Worm (Caenorhabditis elegans) whole organism, L4 larva: ENCODE results near the gene srpa-68.
A peak's percentile ranks its signal among the peaks of the same experiment; 100 is the strongest.

Experiments
- F26F4.8 ChIP-seq: fragments of 200-800 bp; sonication (Bioruptor generic); conservative IDR thresholded peaks from 2 replicates; pipeline ENCODE4 v1.3.6; 2022; ENCODE audit warnings: missing genetic modification characterization, missing compliant biosample characterization
- F37D6.2 ChIP-seq: sonication (generic microtip); optimal IDR thresholded peaks from 2 replicates; lab custom pipeline; 2016; ENCODE audit warnings: mild to moderate bottlenecking, missing genetic modification characterization, missing compliant biosample characterization
- F44E2.7 ChIP-seq: fragments of 200-800 bp; sonication (Bioruptor generic); IDR thresholded peaks from 2 replicates; pipeline ENCODE4 v2.1.2; 2022; ENCODE audit warnings: missing genetic modification characterization, missing compliant biosample characterization
- F49E8.2 ChIP-seq: sonication (generic microtip); optimal IDR thresholded peaks from 2 replicates; lab custom pipeline; 2016; ENCODE audit warnings: missing compliant biosample characterization, mild to moderate bottlenecking, missing genetic modification characterization, borderline replicate concordance
- Y48G9A.11 ChIP-seq: fragments of 200-800 bp; sonication (Bioruptor generic); IDR thresholded peaks from 2 replicates; pipeline ENCODE4 v1.3.6; 2022; ENCODE audit warnings: missing genetic modification reagents, missing genetic modification characterization, missing compliant biosample characterization
- aha-1 ChIP-seq: fragments of 150-350 bp; peaks from one replicate; lab custom pipeline; 2014; ENCODE audit warnings: missing biosample characterization, missing genetic modification characterization
- arid-1 ChIP-seq: fragments of 200-800 bp; sonication (Bioruptor generic); conservative IDR thresholded peaks from 2 replicates; pipeline ENCODE4 v1.3.6; 2022; ENCODE audit warnings: missing genetic modification reagents, missing genetic modification characterization, missing compliant biosample characterization
- ceh-32 ChIP-seq: sonication (generic microtip); optimal IDR thresholded peaks from 2 replicates; lab custom pipeline; 2016; ENCODE audit warnings: mild to moderate bottlenecking, missing genetic modification characterization, missing compliant biosample characterization; ENCODE audit not compliant: poor library complexity
- ceh-44 ChIP-seq: fragments of 200-800 bp; sonication (Bioruptor generic); IDR thresholded peaks from 2 replicates; pipeline ENCODE4 v1.3.6; 2022; ENCODE audit warnings: missing genetic modification reagents, missing genetic modification characterization, missing compliant biosample characterization
- ctbp-1 ChIP-seq: fragments of 200-800 bp; sonication (Bioruptor generic); IDR thresholded peaks from 2 replicates; pipeline ENCODE4 v1.3.6; 2022; ENCODE audit warnings: missing genetic modification reagents, missing genetic modification characterization, missing compliant biosample characterization
- daf-16 ChIP-seq, 3 experiments: sonication (generic microtip); optimal IDR thresholded peaks; 2 replicates each; lab custom pipeline; 2016 to 2017; ENCODE audit warnings: missing genetic modification characterization in 3 of 3, missing genetic modification reagents in 3 of 3, mild to moderate bottlenecking in 2 of 3, missing compliant biosample characterization in 2 of 3, missing biosample characterization in 1 of 3, moderate library complexity in 1 of 3
- dpl-1 ChIP-seq: fragments of 150-350 bp; optimal IDR thresholded peaks from 2 replicates; lab custom pipeline; 2014; ENCODE audit warnings: missing biosample characterization, missing genetic modification reagents, missing genetic modification characterization
- duxl-1 ChIP-seq: sonication (generic microtip); optimal IDR thresholded peaks from 2 replicates; lab custom pipeline; 2016; ENCODE audit warnings: mild to moderate bottlenecking, missing genetic modification characterization, moderate library complexity, missing compliant biosample characterization; ENCODE audit not compliant: poor library complexity
- hlh-30 ChIP-seq: sonication (generic microtip); optimal IDR thresholded peaks from 2 replicates; lab custom pipeline; 2017; ENCODE audit warnings: antibody characterized with exemption, mild to moderate bottlenecking, missing genetic modification characterization, missing compliant biosample characterization; ENCODE audit not compliant: insufficient read depth
- jun-1 ChIP-seq: fragments of 150-350 bp; optimal IDR thresholded peaks from 2 replicates; lab custom pipeline; 2014; ENCODE audit warnings: missing biosample characterization, missing genetic modification reagents, missing genetic modification characterization
- lin-15B ChIP-seq: fragments of 150-350 bp; sonication (generic microtip); optimal IDR thresholded peaks from 3 replicates; lab custom pipeline; 2014; ENCODE audit warnings: missing biosample characterization, missing genetic modification characterization
- lin-38 ChIP-seq: fragments of 200-800 bp; sonication (Bioruptor generic); IDR thresholded peaks from 2 replicates; pipeline ENCODE4 v1.3.6; 2022; ENCODE audit warnings: missing genetic modification reagents, missing genetic modification characterization, missing compliant biosample characterization
- mdl-1 ChIP-seq, 2 experiments: fragments of 150-350 bp in 1 of 2; sonication (generic microtip) in 1 of 2; optimal IDR thresholded peaks; 2 replicates each; lab custom pipeline; 2014 to 2017; ENCODE audit warnings: missing biosample characterization in 2 of 2, missing genetic modification characterization in 2 of 2
- mes-2 ChIP-seq: sonication (generic microtip); optimal IDR thresholded peaks from 2 replicates; lab custom pipeline; 2016; ENCODE audit warnings: missing genotype, mild to moderate bottlenecking, missing genetic modification characterization, missing compliant biosample characterization; ENCODE audit not compliant: poor library complexity, severe bottlenecking
- nhr-11 ChIP-seq: fragments of 150-350 bp; optimal IDR thresholded peaks from 2 replicates; lab custom pipeline; 2014; ENCODE audit warnings: missing biosample characterization, missing genetic modification characterization
- nhr-28 ChIP-seq: fragments of 150-350 bp; optimal IDR thresholded peaks from 2 replicates; lab custom pipeline; 2014; ENCODE audit warnings: missing biosample characterization, missing genetic modification characterization
- nhr-48 ChIP-seq: sonication (generic microtip); optimal IDR thresholded peaks from 2 replicates; lab custom pipeline; 2016; ENCODE audit warnings: mild to moderate bottlenecking, missing genetic modification characterization, missing compliant biosample characterization
- nhr-76 ChIP-seq: fragments of 150-350 bp; optimal IDR thresholded peaks from 2 replicates; lab custom pipeline; 2014; ENCODE audit warnings: missing biosample characterization, missing genetic modification characterization
- php-3 ChIP-seq: fragments of 200-800 bp; sonication (Bioruptor generic); IDR thresholded peaks from 2 replicates; pipeline ENCODE4 v1.3.6; 2022; ENCODE audit warnings: missing genetic modification reagents, missing genetic modification characterization, missing compliant biosample characterization
- snpc-1.2 ChIP-seq: fragments of 200-800 bp; sonication (Bioruptor generic); IDR thresholded peaks from 2 replicates; pipeline ENCODE4 v1.3.6; 2022; ENCODE audit warnings: missing genetic modification reagents, missing genetic modification characterization, missing compliant biosample characterization
- spr-1 ChIP-seq: sonication (generic microtip); optimal IDR thresholded peaks from 2 replicates; lab custom pipeline; 2016; ENCODE audit warnings: mild to moderate bottlenecking, missing genetic modification characterization, missing compliant biosample characterization
- spr-3 ChIP-seq: fragments of 200-800 bp; sonication (Bioruptor generic); optimal IDR thresholded peaks from 2 replicates; lab custom pipeline; 2018; ENCODE audit warnings: mild to moderate bottlenecking, missing genetic modification characterization, missing compliant biosample characterization
- unc-62 ChIP-seq, 3 experiments: fragments of 150-350 bp in 1 of 3; sonication (generic microtip); optimal IDR thresholded peaks in 2 of 3; peaks in 1 of 3; 1 replicate in 1 of 3; 2 replicates in 2 of 3; lab custom pipeline; 2014 to 2017; ENCODE audit warnings: missing biosample characterization in 3 of 3, missing genetic modification characterization in 3 of 3, missing genetic modification reagents in 3 of 3, missing genotype in 1 of 3
- zag-1 ChIP-seq: fragments of 150-350 bp; optimal IDR thresholded peaks from 2 replicates; lab custom pipeline; 2014; ENCODE audit warnings: missing biosample characterization, missing genetic modification characterization
- zip-2 ChIP-seq: fragments of 150-350 bp; optimal IDR thresholded peaks from 2 replicates; lab custom pipeline; 2014; ENCODE audit warnings: missing biosample characterization, missing genetic modification characterization
- ztf-11 ChIP-seq: fragments of 150-350 bp; optimal IDR thresholded peaks from 2 replicates; lab custom pipeline; 2014; ENCODE audit warnings: missing biosample characterization, missing genetic modification characterization

Gene srpa-68

DNA sequence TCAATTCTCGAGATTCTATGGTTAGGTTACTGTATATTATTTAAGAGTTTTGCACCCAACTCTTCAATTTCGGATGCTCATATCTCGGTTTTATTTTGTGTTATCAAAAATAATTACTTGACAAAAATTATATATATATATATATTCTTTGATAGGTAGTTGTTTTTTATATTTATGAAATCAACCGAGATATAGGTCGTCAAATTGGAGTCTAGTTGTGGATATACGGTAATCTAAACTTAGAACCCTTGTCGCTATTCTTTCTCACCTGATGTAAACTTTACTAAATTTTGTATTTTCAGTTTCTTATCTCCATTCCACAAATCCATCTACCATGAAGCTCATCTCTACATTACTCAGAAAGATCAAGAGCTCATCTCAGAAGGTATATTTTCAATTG, 8.3 kb downstream of the srpa-68 start, which contains the start of gene F55C5.10:
Gene F55C5.10, plus strand, starts transcription at position 301 of the 400 bp plus-strand sequence.
- no peak for TF ChIP-seq spr-1 (tag; lab: Kevin White, UChicago)
- peak in 1 of 2 experiments; percentile 27 for TF ChIP-seq unc-62 (GFP tag; optimal IDR thresholded peaks at IDR 0.05 in 1 of 2; lab: Kevin White, UChicago)
- TF ChIP-seq unc-62 (tag; optimal IDR thresholded peaks at IDR 0.05; lab: Kevin White, UChicago): no peak
- TF ChIP-seq nhr-76 (tag; lab: Kevin White, UChicago): no peak
- TF ChIP-seq, all 104 proteins: peak for 1

DNA sequence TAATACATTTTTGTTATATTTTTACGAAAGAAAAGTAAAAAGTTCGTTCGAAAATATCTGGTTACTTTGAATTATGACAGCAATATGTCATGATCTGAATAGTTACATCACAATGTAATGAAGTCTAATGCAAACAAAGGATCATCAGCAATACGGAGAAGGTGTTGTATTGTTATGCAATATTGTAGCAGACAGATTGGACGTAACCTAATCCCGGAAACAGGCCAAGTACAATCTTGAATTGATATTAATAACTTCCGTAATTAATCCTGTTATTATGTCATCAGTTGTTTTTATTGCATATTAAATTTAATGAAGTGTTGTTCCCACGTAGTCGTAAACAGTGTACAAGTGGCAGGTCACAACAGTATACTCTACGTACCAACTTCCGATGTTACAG, 9.9 kb downstream of the srpa-68 start:
- TF ChIP-seq ztf-11 (tag; lab: Kevin White, UChicago) (no peak), F26F4.8 (GFP tag; lab: Robert Waterston, UW) (no peak), unc-62 (GFP tag; optimal IDR thresholded peaks at IDR 0.05 in 1 of 2; lab: Kevin White, UChicago) (peak in 1 of 2 experiments; percentile 34), unc-62 (tag; optimal IDR thresholded peaks at IDR 0.05; lab: Kevin White, UChicago) (no peak), lin-15B (tag; lab: Kevin White, UChicago) (no peak), ctbp-1 (GFP tag; lab: Robert Waterston, UW) (no peak), nhr-28 (tag; lab: Kevin White, UChicago) (no peak), F37D6.2 (no peak), Y48G9A.11 (GFP tag; lab: Robert Waterston, UW) (no peak), duxl-1 (tag; lab: Kevin White, UChicago) (no peak)

DNA sequence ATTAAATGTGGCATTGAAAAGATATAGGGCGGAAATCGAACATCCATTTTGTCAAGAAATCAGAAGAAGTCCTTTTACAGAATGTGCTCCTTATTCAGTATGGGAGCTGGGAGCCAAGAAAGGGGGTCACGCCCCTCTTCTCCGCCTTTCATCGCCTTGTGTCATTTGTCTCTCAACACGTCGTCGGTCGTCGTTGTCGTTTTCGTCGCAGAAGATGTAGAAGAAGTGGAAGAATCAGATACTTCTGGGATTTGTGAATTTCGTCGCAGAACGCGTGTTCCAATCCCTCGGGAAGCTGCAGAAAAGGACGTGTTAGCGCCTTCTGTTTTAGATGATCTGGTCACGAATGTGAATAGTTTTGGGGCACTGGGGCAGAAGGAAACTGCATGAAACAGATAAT, 14.5 kb downstream of the srpa-68 start, which contains the start of gene bnc-1:
Gene bnc-1, minus strand, starts transcription at position 101 of the 400 bp plus-strand sequence.
- peak; percentile 33; the same call in 1 of the 2 replicates for TF ChIP-seq F44E2.7 (GFP tag; lab: Robert Waterston, UW)
- no peak for TF ChIP-seq snpc-1.2 (GFP tag; lab: Robert Waterston, UW)

DNA sequence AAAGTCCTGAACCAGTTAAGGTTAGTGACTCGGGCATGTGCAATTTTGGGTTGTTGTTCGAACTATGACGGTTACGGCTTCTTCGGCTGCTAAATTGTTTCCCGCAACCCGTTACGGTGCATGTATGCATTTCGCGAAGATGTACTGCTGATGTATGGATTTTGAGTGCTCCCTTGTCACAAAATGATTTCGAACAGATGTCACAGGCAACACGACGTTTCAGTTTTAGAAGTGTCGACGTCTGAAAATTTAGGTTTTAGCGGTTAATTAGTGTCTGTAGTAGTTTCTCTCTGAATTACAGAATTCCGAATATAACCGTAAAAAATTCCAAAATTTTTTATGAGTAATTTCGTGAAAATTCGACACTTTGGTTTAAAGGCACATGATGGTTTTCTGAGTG, 15.7 kb downstream of the srpa-68 start:
- TF ChIP-seq spr-1 (tag; lab: Kevin White, UChicago): no peak
- TF ChIP-seq ceh-44: no peak
- TF ChIP-seq zag-1 (tag; lab: Kevin White, UChicago): no peak
- no peak for TF ChIP-seq lin-15B (tag; lab: Kevin White, UChicago)
- no peak for TF ChIP-seq F26F4.8 (GFP tag; lab: Robert Waterston, UW)
- TF ChIP-seq spr-3 (GFP tag; lab: Kevin White, UChicago): no peak
- TF ChIP-seq, all 104 proteins: peak for 0

DNA sequence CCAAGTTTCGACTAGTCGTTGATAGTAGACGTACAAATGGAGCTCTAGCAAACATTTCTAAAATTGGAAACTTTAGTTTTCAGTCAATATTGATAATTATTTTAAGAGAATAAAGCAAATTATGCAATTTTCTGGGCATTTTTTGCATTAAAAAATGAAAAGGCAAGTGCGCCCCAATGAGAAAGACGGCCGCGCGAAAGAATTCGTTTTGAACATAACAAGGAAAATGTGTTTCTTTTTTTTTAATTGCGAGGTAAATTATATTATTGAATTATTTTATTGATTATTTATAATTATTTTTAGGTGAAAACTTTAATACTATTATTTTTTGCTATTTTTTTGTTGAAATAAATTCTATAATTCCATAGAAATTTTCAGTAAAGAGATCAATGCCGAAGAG, 20.0 kb downstream of the srpa-68 start, which contains the start of the genes tsfm-1 and capg-2:
Gene tsfm-1, minus strand, starts transcription at position 57 of the 400 bp plus-strand sequence.
Gene capg-2, plus strand, starts transcription at position 379 of the 400 bp plus-strand sequence.
- TF ChIP-seq daf-16 (GFP tag; optimal IDR thresholded peaks at IDR 0.05; lab: Kevin White, UChicago): no peak
- no peak for TF ChIP-seq daf-16 (tag; optimal IDR thresholded peaks at IDR 0.05; lab: Kevin White, UChicago)
- peak; percentile 84 for TF ChIP-seq lin-38 (GFP tag; lab: Robert Waterston, UW)
- peak; percentile 62 for TF ChIP-seq aha-1 (tag; lab: Kevin White, UChicago)
- TF ChIP-seq dpl-1: peak; percentile 73
- peak; percentile 29 for TF ChIP-seq mes-2 (tag; lab: Kevin White, UChicago)

DNA sequence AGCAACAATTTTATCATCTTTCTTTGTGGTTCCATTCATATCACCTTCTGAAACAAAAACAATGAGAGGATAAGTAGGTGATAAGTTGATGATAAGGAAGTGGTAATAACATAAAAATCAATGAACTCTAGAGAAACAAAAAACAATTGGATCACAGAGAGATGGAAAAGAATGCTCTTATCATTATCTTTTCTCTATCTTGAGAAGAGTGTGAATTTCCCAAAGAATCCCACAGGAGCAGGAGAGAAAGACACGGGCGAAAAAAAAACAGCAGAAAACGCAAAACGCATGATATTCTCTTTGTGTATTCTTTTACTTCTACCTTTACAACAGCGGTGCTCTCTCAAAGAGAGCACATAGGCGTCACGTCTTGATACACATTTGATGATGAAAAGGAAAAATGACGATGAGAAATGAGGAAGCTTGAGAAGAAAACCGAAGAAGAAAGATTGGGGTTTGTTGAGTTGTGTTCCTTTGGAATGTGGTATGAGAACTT, 22.1 kb downstream of the srpa-68 start, which contains the start of gene twk-24:
Gene twk-24, minus strand, starts transcription at position 51 of the 496 bp plus-strand sequence.
- TF ChIP-seq nhr-11 (tag; lab: Kevin White, UChicago) (peak; percentile 17), jun-1 (tag; lab: Kevin White, UChicago) (no peak), F49E8.2 (tag; lab: Kevin White, UChicago) (no peak), daf-16 (GFP tag; optimal IDR thresholded peaks at IDR 0.05; lab: Kevin White, UChicago) (peak in 1 of 2 experiments; percentile 23), daf-16 (tag; optimal IDR thresholded peaks at IDR 0.05; lab: Kevin White, UChicago) (no peak), nhr-76 (tag; lab: Kevin White, UChicago) (no peak), mdl-1 (tag; optimal IDR thresholded peaks at IDR 0.05; lab: Kevin White, UChicago) (no peak), php-3 (GFP tag; lab: Robert Waterston, UW) (no peak), hlh-30 (peak; percentile 6), ceh-32 (tag; lab: Kevin White, UChicago) (no peak), nhr-48 (tag; lab: Kevin White, UChicago) (no peak), zip-2 (tag; lab: Kevin White, UChicago) (no peak), arid-1 (GFP tag; lab: Robert Waterston, UW) (no peak)
